Worm (Caenorhabditis elegans) whole organism, late embryonic: ENCODE results near the gene slc-5A12.

Experiments
- ama-1 ChIP-seq: fragments of 150-350 bp; optimal IDR thresholded peaks from 2 replicates; lab custom pipeline; 2014
- ceh-9 ChIP-seq: sonication (generic microtip); optimal IDR thresholded peaks from 2 replicates; lab custom pipeline; 2016; ENCODE audit warnings: mild to moderate bottlenecking, missing genetic modification characterization, inconsistent platforms, missing compliant biosample characterization
- che-1 ChIP-seq: sonication (generic microtip); optimal IDR thresholded peaks from 2 replicates; lab custom pipeline; 2016; ENCODE audit warnings: mild to moderate bottlenecking, missing genetic modification characterization, missing compliant biosample characterization
- lin-11 ChIP-seq: fragments of 200-800 bp; sonication (Bioruptor generic); optimal IDR thresholded peaks from 2 replicates; lab custom pipeline; 2018; ENCODE audit warnings: mild to moderate bottlenecking, missing genetic modification characterization, missing compliant biosample characterization
- pha-4 ChIP-seq: fragments of 150-350 bp; optimal IDR thresholded peaks from 2 replicates; lab custom pipeline; 2018; ENCODE audit warnings: missing biosample characterization, missing genetic modification reagents, missing genetic modification characterization
- unc-3 ChIP-seq, 2 experiments: fragments of 200-800 bp in 1 of 2; sonication (Bioruptor generic) in 1 of 2; sonication (generic microtip) in 1 of 2; conservative IDR thresholded peaks in 1 of 2; optimal IDR thresholded peaks in 1 of 2; 2 replicates each; pipeline versions ENCODE4 v1.3.6 to Lab custom; 2016 to 2022; ENCODE audit warnings: missing compliant biosample characterization in 2 of 2, missing genetic modification characterization in 2 of 2, missing genetic modification reagents in 1 of 2
- unc-55 ChIP-seq: sonication (generic microtip); optimal IDR thresholded peaks from 2 replicates; lab custom pipeline; 2017; ENCODE audit warnings: missing biosample characterization, missing genetic modification reagents, missing genetic modification characterization
- unc-86 ChIP-seq: sonication (generic microtip); optimal IDR thresholded peaks from 2 replicates; lab custom pipeline; 2016; ENCODE audit warnings: missing genetic modification characterization, missing compliant biosample characterization

- no peak for TF ChIP-seq che-1
- no peak for TF ChIP-seq ceh-9
- no peak for TF ChIP-seq lin-11 (tag; lab: Kevin White, UChicago)
- TF ChIP-seq ama-1 = no peak
- TF ChIP-seq unc-86 (tag; lab: Kevin White, UChicago) = no peak
- no peak for TF ChIP-seq unc-55 (GFP tag; lab: Kevin White, UChicago)
- no peak for TF ChIP-seq pha-4 (tag; lab: Kevin White, UChicago)
- no peak for TF ChIP-seq unc-3 (GFP tag; conservative IDR thresholded peaks at IDR 0.05; lab: Robert Waterston, UW)
- TF ChIP-seq unc-3 (tag; optimal IDR thresholded peaks at IDR 0.05; lab: Kevin White, UChicago) = no peak
Measured at ce11 chrIV:11952612-11953299, 15.5 kb downstream of the slc-5A12 start, which contains the start of gene gdh-1.
